Fruit fly (Drosophila melanogaster): ENCODE measurements around the gene btv.

The btv gene

DNA sequence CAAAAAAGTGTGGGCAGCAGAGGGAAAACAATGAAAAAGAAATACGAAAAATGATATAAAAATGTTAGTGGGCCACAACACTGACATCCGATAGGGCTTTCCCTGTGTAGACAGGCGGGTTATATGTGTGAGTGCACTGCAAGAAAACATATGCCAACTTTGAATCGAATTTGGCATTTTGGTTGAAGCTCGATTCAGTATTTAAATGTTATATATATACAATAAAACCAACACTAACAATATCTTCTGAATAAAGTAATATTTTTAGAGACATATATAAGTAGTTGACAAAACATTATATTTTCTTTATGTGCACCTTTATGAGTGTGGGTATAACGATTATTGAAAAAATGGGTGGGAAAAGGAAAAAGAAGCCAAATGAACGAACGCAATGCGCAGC lies 60.7 kb downstream of the btv start:
- TF ChIP-seq Hr96 (GFP tag; optimal IDR thresholded peaks at IDR 0.05), result no peak
- TF ChIP-seq ovo (GFP tag; optimal IDR thresholded peaks at IDR 0.05), result no peak
- TF ChIP-seq cic (GFP tag; optimal IDR thresholded peaks at IDR 0.05), result no peak
- no peak for TF ChIP-seq toe (GFP tag; optimal IDR thresholded peaks at IDR 0.05)
- TF ChIP-seq CG11617 (GFP tag; optimal IDR thresholded peaks at IDR 0.05), result no peak

DNA sequence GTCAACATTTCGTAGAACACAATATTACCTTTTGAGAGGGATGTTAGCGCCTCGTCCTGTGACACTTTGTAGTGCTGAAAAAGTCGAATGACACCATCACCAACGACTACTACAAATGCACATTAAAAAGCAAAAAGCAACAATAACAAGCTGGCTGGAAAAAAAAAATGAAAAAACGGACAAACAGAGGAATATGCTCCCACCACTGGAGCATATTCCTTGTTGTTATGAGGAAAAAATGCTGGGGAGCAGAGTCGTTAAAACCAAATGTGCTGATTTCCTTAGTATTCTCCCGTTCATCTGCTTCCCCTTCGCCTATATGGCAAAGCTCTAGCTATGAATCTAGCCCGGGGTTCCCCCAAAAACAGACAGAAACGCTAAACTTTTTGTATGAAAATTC lies 67.3 kb downstream of the btv start, which contains the start of gene CG43271:
CG43271 (minus strand) TSS at position 101 of the 400 bp plus-strand sequence.
- TF ChIP-seq CG14711 (tag; optimal IDR thresholded peaks at IDR 0.05) (no peak), Crg-1 (GFP tag; optimal IDR thresholded peaks at IDR 0.05) (no peak), CG7101 (tag; optimal IDR thresholded peaks at IDR 0.05) (no peak), Hr96 (GFP tag; optimal IDR thresholded peaks at IDR 0.05) (no peak), CG12768 (GFP tag; optimal IDR thresholded peaks at IDR 0.05) (no peak), tj (GFP tag; optimal IDR thresholded peaks at IDR 0.05) (no peak), CG33017 (tag; optimal IDR thresholded peaks at IDR 0.05) (no peak), kay (GFP tag; ENCODE audit: borderline replicate concordance) (no peak), cic (GFP tag; optimal IDR thresholded peaks at IDR 0.05) (no peak), CG7045 (GFP tag; optimal IDR thresholded peaks at IDR 0.05) (no peak), CG5204 (GFP tag; optimal IDR thresholded peaks at IDR 0.05) (no peak), CG1620 (GFP tag; optimal IDR thresholded peaks at IDR 0.05) (no peak)
